Fruit fly (Drosophila melanogaster): ENCODE data around the gene lft.
A peak's percentile ranks its signal among the peaks of the same experiment; 100 is the strongest.

The lft gene

DNA sequence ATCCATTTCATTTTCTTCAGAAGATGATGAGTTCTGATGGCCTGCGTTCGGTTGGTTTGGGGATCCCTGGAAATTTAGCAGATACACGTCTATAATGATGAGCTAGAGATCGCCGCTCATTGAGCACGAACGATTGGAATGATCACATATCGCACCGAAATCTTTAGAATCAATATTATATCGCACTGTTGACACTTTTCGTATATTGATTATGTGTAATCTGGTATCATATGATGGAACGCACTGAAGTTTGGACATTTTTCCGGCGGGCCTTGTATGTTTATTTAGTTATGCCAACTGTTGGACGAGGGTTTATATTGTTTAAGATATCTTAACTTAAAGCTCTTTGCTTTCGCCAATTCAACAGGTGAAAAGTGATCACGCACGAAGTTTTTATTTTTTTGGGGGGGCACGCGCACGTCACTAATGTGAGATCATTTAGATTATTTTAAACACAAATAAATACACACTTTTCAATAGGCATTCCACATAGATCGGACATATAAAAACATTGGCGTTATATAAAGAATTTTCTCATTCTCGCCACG is 43.2 kb upstream of the lft start (continued):
- TF ChIP-seq gem (tag; optimal IDR thresholded peaks at IDR 0.05) (no peak), Dfd (GFP tag; optimal IDR thresholded peaks at IDR 0.05) (no peak), CG17385 (GFP tag; optimal IDR thresholded peaks at IDR 0.05) (no peak)

DNA sequence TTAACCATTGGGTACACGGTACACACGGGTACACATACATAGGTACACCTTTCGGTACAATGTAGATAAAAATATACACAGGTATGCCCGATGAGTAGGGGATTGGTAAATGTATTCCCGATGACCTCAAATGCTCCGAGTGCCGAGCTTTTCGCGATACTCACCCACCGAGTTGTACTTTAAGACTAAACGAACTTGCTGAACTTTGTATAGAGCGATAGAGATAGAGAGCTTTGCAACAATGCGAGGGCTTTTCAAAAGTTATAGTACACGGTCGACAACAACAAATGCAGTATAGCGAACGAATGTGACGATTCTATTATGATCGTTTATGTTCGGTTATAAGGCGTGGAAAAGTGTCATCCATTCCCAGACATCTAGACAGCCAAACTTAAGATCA is 42.7 kb upstream of the lft start:
- no peak for TF ChIP-seq sr (GFP tag; IDR thresholded peaks at IDR 0.05)
- TF ChIP-seq Blimp-1 (GFP tag; optimal IDR thresholded peaks at IDR 0.05), result no peak
- no peak for TF ChIP-seq luna (GFP tag; optimal IDR thresholded peaks at IDR 0.05)
- peak; percentile 7 for TF ChIP-seq MESR4 (GFP tag; optimal IDR thresholded peaks at IDR 0.05)
- peak; percentile 17 for TF ChIP-seq CG31365 (tag; optimal IDR thresholded peaks at IDR 0.05)
- no peak for TF ChIP-seq Mad (GFP tag; optimal IDR thresholded peaks at IDR 0.05)
- no peak for TF ChIP-seq h (optimal IDR thresholded peaks at IDR 0.05)
- no peak for TF ChIP-seq CG6813 (GFP tag; optimal IDR thresholded peaks at IDR 0.05)
- peak; percentile 28; the same call in 1 of the 3 replicates for TF ChIP-seq Dbx (GFP tag; IDR thresholded peaks at IDR 0.05)
- no peak for TF ChIP-seq Max (GFP tag; optimal IDR thresholded peaks at IDR 0.05)
- no peak for TF ChIP-seq stc (GFP tag; IDR thresholded peaks at IDR 0.05)
- no peak for TF ChIP-seq CG1647 (GFP tag; optimal IDR thresholded peaks at IDR 0.05)
- TF ChIP-seq CG5953 (GFP tag; IDR thresholded peaks at IDR 0.05), result no peak
- no peak for TF ChIP-seq CG8388 (GFP tag; optimal IDR thresholded peaks at IDR 0.05)
- TF ChIP-seq zfh2 (GFP tag; optimal IDR thresholded peaks at IDR 0.05), result no peak
- TF ChIP-seq CG7963 (GFP tag; IDR thresholded peaks at IDR 0.05; ENCODE audit: partially characterized antibody), result no peak
- TF ChIP-seq YL-1 (GFP tag; optimal IDR thresholded peaks at IDR 0.05), result no peak
- no peak for TF ChIP-seq CG8478 (optimal IDR thresholded peaks at IDR 0.05)
- no peak for TF ChIP-seq CG10654 (GFP tag; optimal IDR thresholded peaks at IDR 0.05)
- TF ChIP-seq CG7786 (GFP tag; optimal IDR thresholded peaks at IDR 0.05), result no peak
- TF ChIP-seq tin (GFP tag; optimal IDR thresholded peaks at IDR 0.05), result no peak
- peak; percentile 24 for TF ChIP-seq pho (GFP tag; optimal IDR thresholded peaks at IDR 0.05)
- TF ChIP-seq pum (GFP tag; optimal IDR thresholded peaks at IDR 0.05), result no peak
- no peak for TF ChIP-seq HmgD (GFP tag; optimal IDR thresholded peaks at IDR 0.05)
- no peak; the same call in 1 of the 2 replicates for TF ChIP-seq CG14441 (GFP tag; IDR thresholded peaks at IDR 0.05)
- no peak for TF ChIP-seq wor (GFP tag; IDR thresholded peaks at IDR 0.05)
- TF ChIP-seq jumu (GFP tag; optimal IDR thresholded peaks at IDR 0.05), result no peak
- no peak for TF ChIP-seq Atf-2 (GFP tag; optimal IDR thresholded peaks at IDR 0.05)
- no peak for TF ChIP-seq scrt (GFP tag; optimal IDR thresholded peaks at IDR 0.05)
- TF ChIP-seq NFAT (GFP tag; IDR thresholded peaks at IDR 0.05), result peak; percentile 3; the same call in 1 of the 2 replicates
- no peak for TF ChIP-seq da (GFP tag; optimal IDR thresholded peaks at IDR 0.05)
- no peak for TF ChIP-seq row (GFP tag; IDR thresholded peaks at IDR 0.05)
- no peak for TF ChIP-seq CG16863 (GFP tag; optimal IDR thresholded peaks at IDR 0.05)
- TF ChIP-seq CG17612 (GFP tag; IDR thresholded peaks at IDR 0.05), result no peak
- no peak for TF ChIP-seq Bdp1 (GFP tag; optimal IDR thresholded peaks at IDR 0.05)
- peak; percentile 20 for TF ChIP-seq sens (GFP tag)
- TF ChIP-seq CG10321 (GFP tag; IDR thresholded peaks at IDR 0.05), result no peak
- no peak for TF ChIP-seq ab (GFP tag; optimal IDR thresholded peaks at IDR 0.05)
- TF ChIP-seq Rx (GFP tag; IDR thresholded peaks at IDR 0.05), result no peak
- no peak for TF ChIP-seq CG10565 (GFP tag; optimal IDR thresholded peaks at IDR 0.05)
- no peak for TF ChIP-seq sna (GFP tag; IDR thresholded peaks at IDR 0.05; ENCODE audit: partially characterized antibody)
- TF ChIP-seq Usf (GFP tag; optimal IDR thresholded peaks at IDR 0.05), result no peak
- no peak for TF ChIP-seq Gsc (GFP tag; IDR thresholded peaks at IDR 0.05)
- no peak for TF ChIP-seq fru (optimal IDR thresholded peaks at IDR 0.05)
- TF ChIP-seq sd (tag; optimal IDR thresholded peaks at IDR 0.05), result peak; percentile 89
- no peak for TF ChIP-seq twi (tag; optimal IDR thresholded peaks at IDR 0.05)
- TF ChIP-seq Neu2 (GFP tag; optimal IDR thresholded peaks at IDR 0.05; ENCODE audit: borderline replicate concordance), result no peak
- no peak for TF ChIP-seq CG13424 (tag; optimal IDR thresholded peaks at IDR 0.05)
- TF ChIP-seq Vsx1 (GFP tag; optimal IDR thresholded peaks at IDR 0.05), result no peak

All from whole organism, embryonic.